Worm (Caenorhabditis elegans) whole organism, mixed stage, embryonic: Measurements from ENCODE around the gene ndub-11.

Experiments used
- M03D4.4 ChIP-seq: sonication (generic microtip); optimal IDR thresholded peaks from 2 replicates; lab custom pipeline; 2017; ENCODE audit warnings: mild to moderate bottlenecking, missing genetic modification characterization, missing compliant biosample characterization
- bed-3 ChIP-seq: fragments of 200-800 bp; sonication (Bioruptor generic); optimal IDR thresholded peaks from 3 replicates; lab custom pipeline; 2018; ENCODE audit warnings: mild to moderate bottlenecking, missing genetic modification characterization, moderate library complexity, missing compliant biosample characterization
- blmp-1 ChIP-seq: fragments of 150-350 bp; optimal IDR thresholded peaks from 2 replicates; lab custom pipeline; 2014; ENCODE audit warnings: missing biosample characterization, missing genetic modification characterization
- ceh-39 ChIP-seq: fragments of 150-350 bp; optimal IDR thresholded peaks from 2 replicates; lab custom pipeline; 2014; ENCODE audit warnings: missing biosample characterization, missing genetic modification characterization
- ceh-83 ChIP-seq: fragments of 200-800 bp; sonication (Bioruptor generic); optimal IDR thresholded peaks from 2 replicates; lab custom pipeline; 2018; ENCODE audit warnings: mild to moderate bottlenecking, missing genetic modification characterization, missing compliant biosample characterization
- ces-1 ChIP-seq: fragments of 150-350 bp; optimal IDR thresholded peaks from 2 replicates; lab custom pipeline; 2014; ENCODE audit warnings: missing biosample characterization, missing genetic modification reagents, missing genetic modification characterization
- cnd-1 ChIP-seq: fragments of 200-800 bp; sonication (Bioruptor generic); optimal IDR thresholded peaks from 2 replicates; lab custom pipeline; 2018; ENCODE audit warnings: mild to moderate bottlenecking, missing genetic modification characterization, missing compliant biosample characterization
- drap-1 ChIP-seq: fragments of 200-800 bp; sonication (Bioruptor generic); optimal IDR thresholded peaks from 3 replicates; lab custom pipeline; 2018; ENCODE audit warnings: mild to moderate bottlenecking, missing genetic modification characterization, missing compliant biosample characterization
- elt-3 ChIP-seq: fragments of 150-350 bp; optimal IDR thresholded peaks from 2 replicates; lab custom pipeline; 2014; ENCODE audit warnings: missing biosample characterization, missing genetic modification characterization
- flh-1 ChIP-seq: fragments of 200-800 bp; sonication (Bioruptor generic); optimal IDR thresholded peaks from 2 replicates; lab custom pipeline; 2018; ENCODE audit warnings: mild to moderate bottlenecking, missing genetic modification characterization, moderate library complexity, missing compliant biosample characterization
- ham-2 ChIP-seq: fragments of 200-800 bp; sonication (Bioruptor generic); optimal IDR thresholded peaks from 2 replicates; lab custom pipeline; 2018; ENCODE audit warnings: mild to moderate bottlenecking, missing genetic modification characterization, missing compliant biosample characterization
- lin-13 ChIP-seq: fragments of 150-350 bp; optimal IDR thresholded peaks from 2 replicates; lab custom pipeline; 2014; ENCODE audit warnings: missing biosample characterization, missing genetic modification characterization
- lin-32 ChIP-seq: fragments of 200-800 bp; sonication (Bioruptor generic); optimal IDR thresholded peaks from 2 replicates; lab custom pipeline; 2018; ENCODE audit warnings: mild to moderate bottlenecking, missing genetic modification characterization, missing compliant biosample characterization
- lsy-2 ChIP-seq: fragments of 150-350 bp; optimal IDR thresholded peaks from 2 replicates; lab custom pipeline; 2014; ENCODE audit warnings: missing biosample characterization, missing genetic modification characterization
- mab-5 ChIP-seq: fragments of 150-350 bp; optimal IDR thresholded peaks from 2 replicates; lab custom pipeline; 2014; ENCODE audit warnings: missing biosample characterization, missing genetic modification characterization
- mep-1 ChIP-seq: fragments of 150-350 bp; optimal IDR thresholded peaks from 2 replicates; lab custom pipeline; 2017; ENCODE audit warnings: missing biosample characterization, missing genetic modification reagents, missing genetic modification characterization, inconsistent platforms
- mls-2 ChIP-seq: sonication (generic microtip); optimal IDR thresholded peaks from 2 replicates; lab custom pipeline; 2016; ENCODE audit warnings: mild to moderate bottlenecking, missing genetic modification characterization, moderate library complexity, missing compliant biosample characterization
- nhr-12 ChIP-seq: fragments of 150-350 bp; optimal IDR thresholded peaks from 2 replicates; lab custom pipeline; 2014; ENCODE audit warnings: missing biosample characterization, missing genetic modification characterization
- nhr-237 ChIP-seq: fragments of 150-350 bp; optimal IDR thresholded peaks from 2 replicates; lab custom pipeline; 2014; ENCODE audit warnings: missing biosample characterization, missing genetic modification characterization
- nhr-28 ChIP-seq: fragments of 150-350 bp; optimal IDR thresholded peaks from 2 replicates; lab custom pipeline; 2014; ENCODE audit warnings: missing biosample characterization, missing genetic modification characterization
- nhr-76 ChIP-seq: sonication (generic microtip); optimal IDR thresholded peaks from 2 replicates; lab custom pipeline; 2017; ENCODE audit warnings: missing biosample characterization, missing genetic modification characterization
- pha-4 ChIP-seq: fragments of 150-350 bp; optimal IDR thresholded peaks from 2 replicates; lab custom pipeline; 2018; ENCODE audit warnings: missing biosample characterization, missing genetic modification reagents, missing genetic modification characterization
- sem-2 ChIP-seq: fragments of 200-800 bp; sonication (Bioruptor generic); optimal IDR thresholded peaks from 2 replicates; lab custom pipeline; 2018; ENCODE audit warnings: mild to moderate bottlenecking, missing genetic modification characterization, missing compliant biosample characterization
- snpc-4 ChIP-seq: fragments of 150-350 bp; optimal IDR thresholded peaks from 2 replicates; lab custom pipeline; 2014; ENCODE audit warnings: missing biosample characterization, missing genetic modification characterization
- sptf-1 ChIP-seq: sonication (generic microtip); optimal IDR thresholded peaks from 2 replicates; lab custom pipeline; 2017; ENCODE audit warnings: mild to moderate bottlenecking, missing genetic modification characterization, moderate library complexity, missing compliant biosample characterization
- unc-120 ChIP-seq: sonication (generic microtip); optimal IDR thresholded peaks from 2 replicates; lab custom pipeline; 2017; ENCODE audit warnings: missing genetic modification characterization, missing compliant biosample characterization; ENCODE audit not compliant: poor library complexity, severe bottlenecking
- unc-62 ChIP-seq: fragments of 150-350 bp; optimal IDR thresholded peaks from 2 replicates; lab custom pipeline; 2014; ENCODE audit warnings: missing biosample characterization, missing genetic modification reagents, missing genetic modification characterization
- zip-8 ChIP-seq: fragments of 150-350 bp; optimal IDR thresholded peaks from 2 replicates; lab custom pipeline; 2014; ENCODE audit warnings: missing biosample characterization, missing genetic modification characterization
- ztf-11 ChIP-seq: fragments of 150-350 bp; optimal IDR thresholded peaks from 2 replicates; lab custom pipeline; 2014; ENCODE audit warnings: missing biosample characterization, missing genetic modification characterization

ndub-11 gene

DNA sequence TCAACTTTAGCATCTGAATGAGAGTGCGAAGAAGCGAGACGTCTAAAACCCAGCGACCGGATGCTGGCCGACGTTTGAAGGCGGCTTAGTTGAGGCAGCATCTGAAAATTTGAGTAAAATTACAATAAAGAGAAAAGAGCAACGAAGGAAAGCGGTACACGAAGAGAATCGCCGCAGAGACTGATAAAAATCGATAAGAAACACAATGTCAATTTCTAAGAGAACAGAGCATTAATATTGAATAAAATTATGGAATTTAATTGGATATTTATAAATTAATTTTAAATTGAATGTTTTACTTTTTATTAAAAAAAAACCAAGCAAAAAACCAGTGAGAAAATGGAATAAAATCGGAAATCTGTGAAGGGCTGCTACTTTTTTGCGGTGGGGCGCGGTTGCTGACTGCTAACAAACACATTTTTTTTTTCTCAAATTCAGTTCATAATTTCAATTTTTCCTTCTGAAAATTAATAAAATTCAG lies at the start of gene ndub-11, which contains the start of gene moc-3:
TSS of gene ndub-11 (minus strand) at position 101 of the 481 bp plus-strand sequence.
TSS of gene moc-3 (plus strand) at position 431 of the 481 bp plus-strand sequence.
- TF ChIP-seq mab-5 (no peak), unc-62 (no peak), nhr-12 (no peak), lin-32 (GFP tag; lab: Kevin White, UChicago) (no peak), sem-2 (GFP tag; lab: Kevin White, UChicago) (no peak), lsy-2 (tag; lab: Kevin White, UChicago) (no peak), drap-1 (no peak), nhr-237 (tag; lab: Kevin White, UChicago) (no peak), ceh-39 (tag; lab: Kevin White, UChicago) (no peak), nhr-28 (tag; lab: Kevin White, UChicago) (no peak), snpc-4 (tag; lab: Kevin White, UChicago) (no peak), nhr-76 (tag; lab: Kevin White, UChicago) (no peak), lin-13 (no peak), pha-4 (tag; lab: Kevin White, UChicago) (no peak), cnd-1 (tag; lab: Kevin White, UChicago) (no peak), zip-8 (tag; lab: Kevin White, UChicago) (no peak), ceh-83 (GFP tag; lab: Kevin White, UChicago) (no peak), elt-3 (tag; lab: Kevin White, UChicago) (no peak), mls-2 (no peak), mep-1 (tag; lab: Kevin White, UChicago) (no peak)
- TF ChIP-seq, all 35 proteins: peak for 0

DNA sequence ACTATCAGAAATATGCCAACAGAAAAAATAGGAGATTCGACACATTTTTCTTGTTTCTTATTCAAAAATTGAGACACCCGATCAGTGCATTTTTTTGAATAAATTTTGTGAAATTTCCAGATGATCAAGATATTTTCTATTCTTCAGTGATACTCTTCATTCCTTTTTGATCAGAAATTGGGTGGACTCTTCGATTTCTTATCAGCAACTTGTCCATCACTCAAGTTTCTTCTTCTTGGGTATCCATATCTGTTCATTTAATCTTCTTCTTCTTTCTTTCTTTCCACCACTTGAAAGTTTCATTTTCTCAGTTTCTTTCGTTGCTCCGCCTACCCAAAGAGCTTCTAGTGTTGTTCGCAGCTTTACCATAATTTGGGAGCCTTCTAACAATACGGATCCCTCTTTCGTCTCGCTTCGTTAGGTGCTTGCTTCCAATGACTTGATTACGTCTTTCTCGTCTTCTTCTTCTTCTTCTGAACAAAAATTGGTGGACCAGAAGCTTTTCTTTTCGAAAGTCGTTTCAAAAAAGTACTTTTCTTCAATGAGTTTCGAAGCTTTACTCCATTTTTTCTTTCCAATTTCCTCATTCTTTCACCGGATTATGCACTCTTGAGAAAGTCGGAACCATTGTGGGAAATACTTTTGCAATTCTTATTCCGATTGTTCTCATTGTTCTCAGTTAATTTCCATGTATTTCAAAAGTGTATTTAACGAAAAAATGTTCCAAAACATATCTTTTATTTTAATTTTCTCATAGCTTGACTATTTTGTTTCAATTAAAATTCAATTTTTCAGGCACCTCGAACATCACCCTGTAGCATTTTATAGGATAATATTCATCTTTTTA lies 45.9 kb upstream of the ndub-11 start, which contains the start of gene pct-1:
TSS of gene pct-1 (plus strand) at position 797 of the 847 bp plus-strand sequence.
- TF ChIP-seq flh-1 (no peak), ces-1 (GFP tag; lab: Kevin White, UChicago) (peak; percentile 69)

DNA sequence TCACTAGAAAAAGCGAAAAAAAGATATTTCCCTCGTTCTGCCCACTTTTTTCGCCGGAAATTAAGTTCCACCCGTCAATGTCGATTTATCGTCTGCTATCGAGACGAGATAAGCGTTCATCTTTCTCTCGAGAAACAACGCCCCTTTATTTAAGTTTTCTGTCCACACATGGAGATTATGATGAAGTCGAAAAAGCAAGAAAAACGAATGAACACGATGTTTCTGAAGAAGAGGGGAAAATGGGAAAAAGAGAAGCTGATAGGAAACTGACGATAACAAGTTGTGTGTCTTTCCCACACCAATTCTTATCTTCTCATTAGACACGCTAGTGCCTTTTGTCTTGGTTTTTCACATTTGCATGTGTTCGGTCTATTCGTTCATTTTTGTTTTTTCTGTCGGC lies 44.8 kb upstream of the ndub-11 start:
- TF ChIP-seq ham-2 (GFP tag; lab: Kevin White, UChicago) = no peak
- no peak for TF ChIP-seq lsy-2 (tag; lab: Kevin White, UChicago)
- no peak for TF ChIP-seq sptf-1 (tag; lab: Kevin White, UChicago)
- TF ChIP-seq M03D4.4 (tag; lab: Kevin White, UChicago) = no peak
- no peak for TF ChIP-seq ztf-11 (tag; lab: Kevin White, UChicago)
- no peak for TF ChIP-seq ces-1 (GFP tag; lab: Kevin White, UChicago)
- TF ChIP-seq mab-5 = no peak
- no peak for TF ChIP-seq nhr-28 (tag; lab: Kevin White, UChicago)
- no peak for TF ChIP-seq mep-1 (tag; lab: Kevin White, UChicago)
- no peak for TF ChIP-seq elt-3 (tag; lab: Kevin White, UChicago)
- TF ChIP-seq, all 35 proteins: peak for 0

DNA sequence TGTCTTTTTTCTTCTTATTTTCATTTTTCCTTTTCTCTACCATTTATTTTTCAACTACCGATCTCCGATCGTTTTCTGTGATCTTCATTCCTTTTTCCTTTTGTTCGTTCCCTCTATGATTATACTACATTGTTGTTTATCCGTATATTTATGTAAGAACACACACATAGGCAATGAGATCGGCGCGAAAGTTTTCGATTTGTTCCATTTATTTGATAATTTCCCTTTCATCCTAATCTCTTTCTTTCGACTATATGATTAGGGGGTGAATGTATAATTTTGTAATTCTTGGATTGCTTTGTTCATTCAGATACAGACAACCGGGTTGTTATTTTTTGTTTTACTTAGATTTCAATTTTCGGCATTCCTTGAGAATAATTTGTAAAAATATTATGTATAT lies 43.6 kb upstream of the ndub-11 start:
- TF ChIP-seq blmp-1 (tag; lab: Kevin White, UChicago) (peak; percentile 83), nhr-76 (tag; lab: Kevin White, UChicago) (no peak), M03D4.4 (tag; lab: Kevin White, UChicago) (no peak)

DNA sequence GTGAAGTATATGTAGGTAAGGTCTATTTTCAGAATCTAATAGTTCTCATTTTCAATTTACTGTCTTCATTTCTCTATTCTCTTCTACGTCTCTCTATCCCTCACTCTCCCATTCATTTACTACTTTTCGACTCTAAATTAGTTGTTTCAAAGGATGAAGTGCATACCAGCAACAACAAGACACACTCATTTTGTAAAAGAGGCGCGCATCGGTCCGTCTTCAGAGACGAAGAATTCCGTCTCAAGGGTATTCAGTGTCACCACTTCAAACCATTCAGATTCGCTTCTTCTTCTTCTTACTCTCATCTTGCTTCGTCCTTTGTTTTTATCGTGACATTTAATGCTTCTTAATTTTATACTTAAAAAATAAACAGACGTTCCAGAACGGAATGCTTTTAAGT lies 41.3 kb upstream of the ndub-11 start:
- no peak for TF ChIP-seq zip-8 (tag; lab: Kevin White, UChicago)
- no peak for TF ChIP-seq snpc-4 (tag; lab: Kevin White, UChicago)
- no peak for TF ChIP-seq elt-3 (tag; lab: Kevin White, UChicago)
- TF ChIP-seq lin-32 (GFP tag; lab: Kevin White, UChicago) = no peak
- TF ChIP-seq pha-4 (tag; lab: Kevin White, UChicago) = no peak
- no peak for TF ChIP-seq unc-62

DNA sequence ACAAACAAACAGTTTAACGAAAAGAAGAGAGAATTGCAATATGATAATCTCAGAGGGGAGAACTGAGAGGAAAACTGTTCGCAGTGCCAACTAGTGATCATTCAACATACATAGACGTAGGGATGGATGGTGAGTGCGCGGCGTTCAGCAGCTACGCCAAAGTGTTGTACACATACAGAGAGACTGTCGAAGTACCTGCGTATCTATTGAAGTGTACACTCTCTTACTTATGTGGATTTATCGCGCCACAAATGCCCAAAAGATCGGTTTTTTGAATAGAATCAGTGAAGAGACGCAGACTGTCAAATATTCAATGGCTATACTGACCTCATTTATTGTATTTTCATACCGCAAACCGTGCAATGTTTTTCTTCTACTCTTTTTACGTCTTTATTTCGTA lies 40.2 kb upstream of the ndub-11 start:
- TF ChIP-seq pha-4 (tag; lab: Kevin White, UChicago) = peak; percentile 58
- no peak for TF ChIP-seq unc-120 (tag; lab: Kevin White, UChicago)
- peak; percentile 51 for TF ChIP-seq elt-3 (tag; lab: Kevin White, UChicago)
- TF ChIP-seq ham-2 (GFP tag; lab: Kevin White, UChicago) = peak; percentile 86
- TF ChIP-seq bed-3 (GFP tag; lab: Kevin White, UChicago) = no peak
- TF ChIP-seq nhr-237 (tag; lab: Kevin White, UChicago) = peak; percentile 29
- no peak for TF ChIP-seq drap-1
- TF ChIP-seq, all 35 proteins: peak for 4
